Fruit fly (Drosophila melanogaster) whole organism, embryonic: Measurements from ENCODE around the gene ninaG.

Experiments used
- Adf1 ChIP-seq: fragments of 200-800 bp; sonication (Bioruptor generic); IDR thresholded peaks from 2 replicates; pipeline ENCODE4 v1.3.6; 2022; ENCODE audit warnings: missing biosample characterization, missing genetic modification characterization
- B-H1 ChIP-seq: fragments of 200-800 bp; sonication (Bioruptor generic); IDR thresholded peaks from 3 replicates; pipeline ENCODE4 v1.3.6; 2022; ENCODE audit warnings: missing biosample characterization, missing genetic modification characterization
- CG10209 ChIP-seq: fragments of 200-800 bp; sonication (Bioruptor generic); optimal IDR thresholded peaks from 3 replicates; lab custom pipeline; 2017; ENCODE audit warnings: missing biosample characterization, mild to moderate bottlenecking, missing genetic modification characterization, missing genetic modification reagents
- CG10267 ChIP-seq: fragments of 200-800 bp; sonication (Bioruptor generic); optimal IDR thresholded peaks from 2 replicates; lab custom pipeline; 2018; ENCODE audit warnings: missing biosample characterization, mild to moderate bottlenecking, missing genetic modification characterization, moderate library complexity
- CG10543 ChIP-seq: fragments of 200-800 bp; sonication (Bioruptor generic); optimal IDR thresholded peaks from 3 replicates; lab custom pipeline; 2017; ENCODE audit warnings: missing biosample characterization, mild to moderate bottlenecking, missing genetic modification characterization, moderate library complexity
- CG10979 ChIP-seq: fragments of 200-800 bp; sonication (Bioruptor generic); optimal IDR thresholded peaks from 2 replicates; lab custom pipeline; 2018; ENCODE audit warnings: missing biosample characterization, mild to moderate bottlenecking, missing genetic modification characterization, moderate library complexity
- CG11247 ChIP-seq: fragments of 200-800 bp; sonication (Bioruptor generic); IDR thresholded peaks from 2 replicates; pipeline ENCODE4 v1.3.6; 2022; ENCODE audit warnings: missing biosample characterization, missing genetic modification characterization
- CG1233 ChIP-seq: fragments of 200-800 bp; sonication (Bioruptor generic); optimal IDR thresholded peaks from 4 replicates; lab custom pipeline; 2018; ENCODE audit warnings: missing biosample characterization, mild to moderate bottlenecking, missing genetic modification characterization
- CG12744 ChIP-seq: fragments of 200-800 bp; sonication (Bioruptor generic); optimal IDR thresholded peaks from 2 replicates; lab custom pipeline; 2016; ENCODE audit warnings: missing biosample characterization, missing genetic modification characterization
- CG13424 ChIP-seq: fragments of 200-800 bp; sonication (Bioruptor generic); optimal IDR thresholded peaks from 2 replicates; lab custom pipeline; 2019; ENCODE audit warnings: missing biosample characterization, mild to moderate bottlenecking, missing genetic modification characterization, moderate library complexity
- CG13775 ChIP-seq: fragments of 200-800 bp; sonication (Bioruptor generic); optimal IDR thresholded peaks from 3 replicates; lab custom pipeline; 2017; ENCODE audit warnings: missing biosample characterization, mild to moderate bottlenecking, missing genetic modification characterization
- CG14014 ChIP-seq: fragments of 200-800 bp; sonication (Bioruptor generic); IDR thresholded peaks from 2 replicates; pipeline ENCODE4 v1.3.6; 2022; ENCODE audit warnings: missing biosample characterization, missing genetic modification characterization
- CG14667 ChIP-seq: fragments of 200-800 bp; sonication (Bioruptor generic); IDR thresholded peaks from 2 replicates; pipeline ENCODE4 v1.3.6; 2022; ENCODE audit warnings: missing biosample characterization, missing genetic modification characterization
- CG15479 ChIP-seq: fragments of 200-800 bp; sonication (Bioruptor generic); optimal IDR thresholded peaks from 3 replicates; lab custom pipeline; 2019; ENCODE audit warnings: missing biosample characterization, mild to moderate bottlenecking, missing genetic modification characterization, moderate library complexity
- CG17328 ChIP-seq: fragments of 200-800 bp; sonication (Bioruptor generic); IDR thresholded peaks from 2 replicates; pipeline ENCODE4 v1.3.6; 2022; ENCODE audit warnings: missing biosample characterization, missing genetic modification characterization
- CG18011 ChIP-seq: fragments of 200-800 bp; sonication (Bioruptor generic); optimal IDR thresholded peaks from 2 replicates; lab custom pipeline; 2017; ENCODE audit warnings: missing biosample characterization, missing genetic modification characterization, mild to moderate bottlenecking, moderate library complexity, missing genotype
- CG2875 ChIP-seq: fragments of 200-800 bp; sonication (Bioruptor generic); optimal IDR thresholded peaks from 2 replicates; lab custom pipeline; 2017; ENCODE audit warnings: missing biosample characterization, mild to moderate bottlenecking, missing genetic modification characterization, missing genetic modification reagents
- CG30020 ChIP-seq: fragments of 200-800 bp; optimal IDR thresholded peaks from 2 replicates; lab custom pipeline; 2019; ENCODE audit warnings: missing biosample characterization, mild to moderate bottlenecking, missing genetic modification characterization, moderate library complexity
- CG42726 ChIP-seq: fragments of 200-800 bp; sonication (Bioruptor generic); IDR thresholded peaks from 2 replicates; pipeline ENCODE4 v1.3.6; 2022; ENCODE audit warnings: missing biosample characterization, missing genetic modification characterization; ENCODE audit not compliant: partially characterized antibody
- CG43689 ChIP-seq: fragments of 200-800 bp; sonication (Bioruptor generic); IDR thresholded peaks from 2 replicates; pipeline ENCODE4 v1.3.6; 2022; ENCODE audit warnings: missing biosample characterization, missing genetic modification characterization
- CG4617 ChIP-seq: fragments of 200-800 bp; sonication (Bioruptor generic); optimal IDR thresholded peaks from 3 replicates; lab custom pipeline; 2016; ENCODE audit warnings: missing biosample characterization, missing genetic modification characterization, borderline replicate concordance
- CG5953 ChIP-seq: fragments of 200-800 bp; sonication (Bioruptor generic); IDR thresholded peaks from 2 replicates; pipeline ENCODE4 v1.3.6; 2022; ENCODE audit warnings: missing biosample characterization, missing genetic modification characterization
- CG6791 ChIP-seq: fragments of 200-800 bp; sonication (Bioruptor generic); IDR thresholded peaks from 3 replicates; pipeline ENCODE4 v1.3.6; 2022; ENCODE audit warnings: missing biosample characterization, missing genetic modification characterization; ENCODE audit not compliant: partially characterized antibody
- CG7271 ChIP-seq: fragments of 200-800 bp; sonication (Bioruptor generic); optimal IDR thresholded peaks from 2 replicates; lab custom pipeline; 2018; ENCODE audit warnings: missing biosample characterization, mild to moderate bottlenecking, missing genetic modification characterization, moderate library complexity
- CG8359 ChIP-seq: fragments of 200-800 bp; sonication (Bioruptor generic); optimal IDR thresholded peaks from 2 replicates; lab custom pipeline; 2017; ENCODE audit warnings: missing biosample characterization, mild to moderate bottlenecking, missing genetic modification characterization, borderline replicate concordance
- CG9437 ChIP-seq: fragments of 200-800 bp; sonication (Bioruptor generic); optimal IDR thresholded peaks from 2 replicates; lab custom pipeline; 2018; ENCODE audit warnings: missing biosample characterization, mild to moderate bottlenecking, missing genetic modification characterization
- Dbx ChIP-seq: fragments of 200-800 bp; sonication (Bioruptor generic); IDR thresholded peaks from 3 replicates; pipeline ENCODE4 v1.3.6; 2022; ENCODE audit warnings: missing biosample characterization, missing genetic modification characterization
- Ets97D ChIP-seq: fragments of 200-800 bp; sonication (Bioruptor generic); optimal IDR thresholded peaks from 3 replicates; lab custom pipeline; 2016; ENCODE audit warnings: missing biosample characterization, missing genetic modification characterization
- Gsc ChIP-seq: fragments of 200-800 bp; sonication (Bioruptor generic); IDR thresholded peaks from 2 replicates; pipeline ENCODE4 v1.3.6; 2022; ENCODE audit warnings: missing biosample characterization, missing genetic modification characterization
- Mad ChIP-seq: fragments of 200-800 bp; sonication (Bioruptor generic); optimal IDR thresholded peaks from 2 replicates; lab custom pipeline; 2016; ENCODE audit warnings: missing biosample characterization, missing genetic modification characterization
- Med ChIP-seq: fragments of 200-800 bp; sonication (Bioruptor generic); peaks from one replicate; lab custom pipeline; 2016; ENCODE audit warnings: missing biosample characterization, missing genetic modification characterization, mild to moderate bottlenecking, inconsistent platforms, moderate library complexity
- Rfx ChIP-seq: fragments of 200-800 bp; sonication (Bioruptor generic); IDR thresholded peaks from 2 replicates; pipeline ENCODE4 v1.3.6; 2022; ENCODE audit warnings: missing biosample characterization, missing genetic modification characterization
- Taf1 ChIP-seq: fragments of 200-800 bp; sonication (Bioruptor generic); IDR thresholded peaks from 2 replicates; pipeline ENCODE4 v1.3.6; 2022; ENCODE audit warnings: missing biosample characterization, missing genetic modification characterization
- Usf ChIP-seq: fragments of 200-800 bp; sonication (Bioruptor generic); optimal IDR thresholded peaks from 2 replicates; lab custom pipeline; 2017; ENCODE audit warnings: missing genotype, missing biosample characterization, missing genetic modification characterization
- YL-1 ChIP-seq: fragments of 200-800 bp; sonication (Bioruptor generic); optimal IDR thresholded peaks from 3 replicates; lab custom pipeline; 2017; ENCODE audit warnings: missing biosample characterization, mild to moderate bottlenecking, missing genetic modification characterization
- ara ChIP-seq: fragments of 200-800 bp; sonication (Bioruptor generic); IDR thresholded peaks from 2 replicates; pipeline ENCODE4 v1.3.6; 2022; ENCODE audit warnings: missing biosample characterization, missing genetic modification characterization
- ase ChIP-seq: fragments of 200-800 bp; sonication (Bioruptor generic); IDR thresholded peaks from 3 replicates; pipeline ENCODE4 v1.3.6; 2022; ENCODE audit warnings: missing biosample characterization, missing genetic modification characterization
- croc ChIP-seq: fragments of 200-800 bp; sonication (Bioruptor generic); conservative IDR thresholded peaks from 3 replicates; pipeline ENCODE4 v1.3.6; 2022; ENCODE audit warnings: missing biosample characterization, missing genetic modification characterization
- danr ChIP-seq: fragments of 200-800 bp; sonication (Bioruptor generic); IDR thresholded peaks from 2 replicates; pipeline ENCODE4 v1.3.6; 2022; ENCODE audit warnings: missing biosample characterization, missing genetic modification characterization
- dmrt11E ChIP-seq: fragments of 200-800 bp; sonication (Bioruptor generic); optimal IDR thresholded peaks from 3 replicates; lab custom pipeline; 2018; ENCODE audit warnings: missing biosample characterization, mild to moderate bottlenecking, missing genetic modification characterization, moderate library complexity
- en ChIP-seq: fragments of 200-800 bp; sonication (Bioruptor generic); optimal IDR thresholded peaks from 2 replicates; lab custom pipeline; 2016; ENCODE audit warnings: missing biosample characterization, missing genetic modification characterization
- hth ChIP-seq: fragments of >200 bp; optimal IDR thresholded peaks from 2 replicates; lab custom pipeline; 2017; ENCODE audit warnings: inconsistent platforms
- jigr1 ChIP-seq: fragments of 200-800 bp; sonication (Bioruptor generic); IDR thresholded peaks from 3 replicates; pipeline ENCODE4 v1.3.6; 2022; ENCODE audit warnings: missing biosample characterization, missing genetic modification characterization
- lola ChIP-seq, 3 experiments: fragments of >200 bp in 2 of 3; fragments of 200-800 bp in 1 of 3; sonication (Bioruptor generic) in 1 of 3; optimal IDR thresholded peaks; 2 replicates each; lab custom pipeline; 2017 to 2019; ENCODE audit warnings: missing biosample characterization in 3 of 3, missing genetic modification characterization in 3 of 3, mild to moderate bottlenecking in 1 of 3, moderate library complexity in 1 of 3
- otp ChIP-seq: fragments of 200-800 bp; sonication (Bioruptor generic); IDR thresholded peaks from 3 replicates; pipeline ENCODE4, ENCODE4 v1.3.6; 2022; ENCODE audit warnings: missing biosample characterization, missing genetic modification characterization
- pzg ChIP-seq: fragments of 200-800 bp; sonication (Bioruptor generic); optimal IDR thresholded peaks from 3 replicates; lab custom pipeline; 2018; ENCODE audit warnings: missing biosample characterization, mild to moderate bottlenecking, missing genetic modification characterization, moderate library complexity
- sd ChIP-seq: fragments of 200-800 bp; sonication (Bioruptor generic); optimal IDR thresholded peaks from 3 replicates; lab custom pipeline; 2018; ENCODE audit warnings: missing biosample characterization, mild to moderate bottlenecking, missing genetic modification characterization, moderate library complexity
- sisA ChIP-seq: fragments of 200-800 bp; sonication (Bioruptor generic); IDR thresholded peaks from 2 replicates; pipeline ENCODE4 v1.3.6; 2022; ENCODE audit warnings: missing biosample characterization, missing genetic modification characterization
- twi ChIP-seq: fragments of 200-800 bp; optimal IDR thresholded peaks from 2 replicates; lab custom pipeline; 2019; ENCODE audit warnings: missing biosample characterization, mild to moderate bottlenecking, missing genetic modification characterization, moderate library complexity
- unpg ChIP-seq: fragments of 200-800 bp; sonication (Bioruptor generic); optimal IDR thresholded peaks from 3 replicates; lab custom pipeline; 2018; ENCODE audit warnings: missing biosample characterization, mild to moderate bottlenecking, missing genetic modification characterization, moderate library complexity

ninaG gene

DNA sequence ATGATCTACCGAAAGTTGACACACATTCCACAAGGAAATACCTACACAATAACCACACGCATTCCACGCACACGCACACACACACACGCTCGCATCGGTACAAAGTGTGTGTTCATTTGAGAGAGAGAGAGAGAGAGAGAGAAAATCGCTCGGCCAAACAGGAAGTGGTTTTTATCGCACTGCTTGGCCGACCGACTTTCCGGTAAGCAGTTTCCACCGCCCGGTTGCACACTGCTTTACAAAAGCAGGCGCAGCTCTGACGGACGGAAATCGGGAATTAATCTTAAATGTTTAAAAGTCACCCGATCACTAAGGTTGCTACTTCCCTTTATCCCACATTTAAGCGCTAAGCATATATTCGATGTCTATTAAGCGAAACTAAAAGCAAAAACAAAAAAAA, 28.7 kb downstream of the ninaG start (continued):
- peak; percentile 52; the same call in 1 of the 2 replicates for TF ChIP-seq CG43689
- no peak for TF ChIP-seq lola (GFP tag; optimal IDR thresholded peaks at IDR 0.05; lab: Kevin White, UChicago)
- peak; percentile 98 for TF ChIP-seq Ets97D
- TF ChIP-seq pzg: no peak
- TF ChIP-seq Adf1 (GFP tag; lab: Robert Waterston, UW): no peak
- no peak for TF ChIP-seq sisA (GFP tag; lab: Robert Waterston, UW)
- TF ChIP-seq CG10543 (GFP tag; lab: Kevin White, UChicago): no peak
- TF ChIP-seq CG30020 (tag; lab: Kevin White, UChicago): no peak
- peak; percentile 42 for TF ChIP-seq Usf (GFP tag; lab: Kevin White, UChicago)
- TF ChIP-seq CG4617 (GFP tag; lab: Kevin White, UChicago): no peak
- 0 out of 3 replicates have a peak, but pooled peaks have one; percentile 31 for TF ChIP-seq B-H1 (GFP tag; lab: Robert Waterston, UW)
- peak; percentile 82 for TF ChIP-seq CG17328 (GFP tag; lab: Robert Waterston, UW)
- TF ChIP-seq ase (GFP tag; lab: Robert Waterston, UW): peak; percentile 61; the same call in 2 of the 3 replicates
- peak; percentile 49; the same call in 1 of the 3 replicates for TF ChIP-seq croc
- 0 out of 3 replicates have a peak, but pooled peaks have one; percentile 19 for TF ChIP-seq CG6791
- TF ChIP-seq unpg (GFP tag; lab: Kevin White, UChicago): no peak
- no peak for TF ChIP-seq Dbx
- peak; percentile 57 for TF ChIP-seq en (GFP tag; lab: Kevin White, UChicago)
- peak; percentile 57 for TF ChIP-seq CG9437 (GFP tag; lab: Kevin White, UChicago)
- TF ChIP-seq CG14014 (GFP tag; lab: Robert Waterston, UW): no peak
- TF ChIP-seq Med: no peak
- no peak for TF ChIP-seq twi (tag; lab: Kevin White, UChicago)
- no peak for TF ChIP-seq danr
- TF ChIP-seq Gsc (GFP tag; lab: Robert Waterston, UW): 0 out of 2 replicates have a peak, but pooled peaks have one; percentile 19
- peak; percentile 44 for TF ChIP-seq CG14667 (GFP tag; lab: Robert Waterston, UW)
- TF ChIP-seq CG2875 (GFP tag; lab: Kevin White, UChicago): peak; percentile 78
- no peak for TF ChIP-seq CG13424 (tag; lab: Kevin White, UChicago)
- no peak for TF ChIP-seq sd
- peak; percentile 83 for TF ChIP-seq dmrt11E (tag; lab: Kevin White, UChicago)
- TF ChIP-seq CG11247 (GFP tag; lab: Robert Waterston, UW): no peak
- TF ChIP-seq CG13775 (GFP tag; lab: Kevin White, UChicago): peak; percentile 83
- peak; percentile 88 for TF ChIP-seq CG1233 (GFP tag; lab: Kevin White, UChicago)
- peak; percentile 79 for TF ChIP-seq otp (GFP tag; lab: Robert Waterston, UW)
- peak; percentile 83 for TF ChIP-seq ara (GFP tag; lab: Robert Waterston, UW)
- TF ChIP-seq Taf1: no peak
- TF ChIP-seq CG15479 (GFP tag; lab: Kevin White, UChicago): peak; percentile 44
- TF ChIP-seq CG7271 (tag; lab: Kevin White, UChicago): peak; percentile 98
- TF ChIP-seq CG5953 (GFP tag; lab: Robert Waterston, UW): peak; percentile 40; the same call in 1 of the 2 replicates
- TF ChIP-seq jigr1 (GFP tag; lab: Robert Waterston, UW): 0 out of 3 replicates have a peak, but pooled peaks have one; percentile 13
- peak; percentile 50 for TF ChIP-seq CG10267 (tag; lab: Kevin White, UChicago)
- TF ChIP-seq CG18011 (GFP tag; lab: Kevin White, UChicago): no peak
- TF ChIP-seq CG10209 (GFP tag; lab: Kevin White, UChicago): peak; percentile 72
- no peak for TF ChIP-seq CG10979 (tag; lab: Kevin White, UChicago)
- peak; percentile 36 for TF ChIP-seq YL-1 (GFP tag; lab: Kevin White, UChicago)
- peak; percentile 78 for TF ChIP-seq CG8359 (GFP tag; lab: Kevin White, UChicago)
- peak; percentile 73 for TF ChIP-seq CG12744
- TF ChIP-seq hth (lab: Kevin White, UChicago): no peak
- TF ChIP-seq CG42726: no peak
- TF ChIP-seq Rfx (GFP tag; lab: Robert Waterston, UW): no peak; the same call in 1 of the 2 replicates
- TF ChIP-seq Mad (GFP tag; lab: Kevin White, UChicago): peak; percentile 24
